Fruit fly (Drosophila melanogaster) whole organism, embryonic: Measurements from ENCODE around the gene GlcAT-P.

Experiments used
- B-H2 ChIP-seq: fragments of 200-800 bp; sonication (Bioruptor generic); optimal IDR thresholded peaks from 2 replicates; lab custom pipeline; 2018; ENCODE audit warnings: missing biosample characterization, mild to moderate bottlenecking, missing genetic modification characterization
- Blimp-1 ChIP-seq: fragments of 200-800 bp; sonication (Bioruptor generic); optimal IDR thresholded peaks from 3 replicates; lab custom pipeline; 2018; ENCODE audit warnings: missing biosample characterization, missing genetic modification characterization, mild to moderate bottlenecking, moderate library complexity, missing genetic modification reagents
- CG10654 ChIP-seq: fragments of 200-800 bp; sonication (Bioruptor generic); optimal IDR thresholded peaks from 2 replicates; lab custom pipeline; 2016; ENCODE audit warnings: missing biosample characterization, missing genetic modification characterization
- CG10979 ChIP-seq: fragments of 200-800 bp; sonication (Bioruptor generic); optimal IDR thresholded peaks from 2 replicates; lab custom pipeline; 2018; ENCODE audit warnings: missing biosample characterization, mild to moderate bottlenecking, missing genetic modification characterization, moderate library complexity
- CG11723 ChIP-seq: fragments of 200-800 bp; sonication (Bioruptor generic); optimal IDR thresholded peaks from 2 replicates; lab custom pipeline; 2017; ENCODE audit warnings: missing biosample characterization, mild to moderate bottlenecking, missing genetic modification characterization
- CG12155 ChIP-seq: fragments of 200-800 bp; sonication (Bioruptor generic); optimal IDR thresholded peaks from 3 replicates; lab custom pipeline; 2016; ENCODE audit warnings: missing biosample characterization, missing genetic modification characterization
- CG12219 ChIP-seq: fragments of 200-800 bp; sonication (Bioruptor generic); optimal IDR thresholded peaks from 3 replicates; lab custom pipeline; 2018; ENCODE audit warnings: missing biosample characterization, mild to moderate bottlenecking, missing genetic modification characterization
- CG13123 ChIP-seq: fragments of 200-800 bp; sonication (Bioruptor generic); optimal IDR thresholded peaks from 2 replicates; lab custom pipeline; 2016; ENCODE audit warnings: missing biosample characterization, missing genetic modification characterization
- CG13775 ChIP-seq: fragments of 200-800 bp; sonication (Bioruptor generic); optimal IDR thresholded peaks from 3 replicates; lab custom pipeline; 2017; ENCODE audit warnings: missing biosample characterization, mild to moderate bottlenecking, missing genetic modification characterization
- CG15011 ChIP-seq: fragments of 200-800 bp; sonication (Bioruptor generic); optimal IDR thresholded peaks from 3 replicates; lab custom pipeline; 2018; ENCODE audit warnings: missing biosample characterization, mild to moderate bottlenecking, missing genetic modification characterization
- CG15479 ChIP-seq: fragments of 200-800 bp; sonication (Bioruptor generic); optimal IDR thresholded peaks from 3 replicates; lab custom pipeline; 2019; ENCODE audit warnings: missing biosample characterization, mild to moderate bottlenecking, missing genetic modification characterization, moderate library complexity
- CG15601 ChIP-seq: fragments of 200-800 bp; sonication (Bioruptor generic); optimal IDR thresholded peaks from 3 replicates; lab custom pipeline; 2019; ENCODE audit warnings: missing biosample characterization, mild to moderate bottlenecking, missing genetic modification characterization, moderate library complexity
- CG16863 ChIP-seq: fragments of 200-800 bp; sonication (Bioruptor generic); optimal IDR thresholded peaks from 3 replicates; lab custom pipeline; 2016; ENCODE audit warnings: missing biosample characterization, missing genetic modification characterization
- CG17186 ChIP-seq: fragments of 200-800 bp; sonication (Bioruptor generic); optimal IDR thresholded peaks from 3 replicates; lab custom pipeline; 2017; ENCODE audit warnings: missing biosample characterization, missing genetic modification reagents, missing genetic modification characterization
- CG18599 ChIP-seq: fragments of 200-800 bp; sonication (Bioruptor generic); optimal IDR thresholded peaks from 3 replicates; lab custom pipeline; 2017; ENCODE audit warnings: missing biosample characterization, missing genetic modification characterization, mild to moderate bottlenecking, moderate library complexity, missing genetic modification reagents
- CG32532 ChIP-seq: fragments of 200-800 bp; sonication (Bioruptor generic); IDR thresholded peaks from 2 replicates; pipeline ENCODE4 v1.3.6; 2022; ENCODE audit warnings: missing biosample characterization, missing genetic modification characterization
- CG3407 ChIP-seq: fragments of 200-800 bp; sonication (Bioruptor generic); optimal IDR thresholded peaks from 2 replicates; lab custom pipeline; 2018; ENCODE audit warnings: missing biosample characterization, mild to moderate bottlenecking, missing genetic modification characterization
- CG3995 ChIP-seq: fragments of 200-800 bp; sonication (Bioruptor generic); optimal IDR thresholded peaks from 3 replicates; lab custom pipeline; 2016; ENCODE audit warnings: missing biosample characterization, missing genetic modification characterization
- CG6854 ChIP-seq: fragments of 200-800 bp; sonication (Bioruptor generic); optimal IDR thresholded peaks from 3 replicates; lab custom pipeline; 2017; ENCODE audit warnings: missing biosample characterization, mild to moderate bottlenecking, missing genetic modification characterization
- CG7745 ChIP-seq: fragments of 200-800 bp; sonication (Bioruptor generic); optimal IDR thresholded peaks from 2 replicates; lab custom pipeline; 2018; ENCODE audit warnings: missing biosample characterization, mild to moderate bottlenecking, missing genetic modification characterization, moderate library complexity
- CG7928 ChIP-seq: fragments of 200-800 bp; sonication (Bioruptor generic); optimal IDR thresholded peaks from 2 replicates; lab custom pipeline; 2017; ENCODE audit warnings: missing biosample characterization, mild to moderate bottlenecking, missing genetic modification characterization
- CG8924 ChIP-seq: fragments of 200-800 bp; optimal IDR thresholded peaks from 3 replicates; lab custom pipeline; 2019; ENCODE audit warnings: missing biosample characterization, mild to moderate bottlenecking, missing genetic modification characterization, moderate library complexity
- CTCF ChIP-seq: fragments of 200-800 bp; sonication (Bioruptor generic); optimal IDR thresholded peaks from 2 replicates; lab custom pipeline; 2017; ENCODE audit warnings: missing biosample characterization, mild to moderate bottlenecking, missing genetic modification characterization, moderate library complexity
- Dip2 ChIP-seq: fragments of 200-800 bp; sonication (Bioruptor generic); IDR thresholded peaks from 2 replicates; pipeline ENCODE4 v1.3.6; 2022; ENCODE audit warnings: missing biosample characterization, missing genetic modification characterization
- Dip3 ChIP-seq: fragments of 200-800 bp; sonication (Bioruptor generic); optimal IDR thresholded peaks from 3 replicates; lab custom pipeline; 2016; ENCODE audit warnings: missing biosample characterization, missing genetic modification characterization
- HLH54F ChIP-seq: fragments of 200-800 bp; sonication (Bioruptor generic); optimal IDR thresholded peaks from 3 replicates; lab custom pipeline; 2016; ENCODE audit warnings: missing biosample characterization, missing genetic modification characterization
- Hand ChIP-seq: fragments of 200-800 bp; sonication (Bioruptor generic); optimal IDR thresholded peaks from 2 replicates; lab custom pipeline; 2017; ENCODE audit warnings: mild to moderate bottlenecking, missing biosample characterization, missing genetic modification reagents, missing genetic modification characterization
- Hr51 ChIP-seq, 2 experiments: fragments of 200-800 bp; sonication (Bioruptor generic); optimal IDR thresholded peaks; 2 replicates in 1 of 2; 3 replicates in 1 of 2; lab custom pipeline; 2016 to 2018; ENCODE audit warnings: missing biosample characterization in 2 of 2, missing genetic modification characterization in 2 of 2, mild to moderate bottlenecking in 1 of 2, moderate library complexity in 1 of 2
- Nf-YC ChIP-seq: fragments of 200-800 bp; optimal IDR thresholded peaks from 3 replicates; lab custom pipeline; 2019; ENCODE audit warnings: missing biosample characterization, mild to moderate bottlenecking, missing genetic modification characterization, moderate library complexity
- Scr ChIP-seq: fragments of 200-800 bp; sonication (Bioruptor generic); IDR thresholded peaks from 2 replicates; pipeline ENCODE4 v1.3.6; 2022; ENCODE audit warnings: missing biosample characterization, missing genetic modification characterization; ENCODE audit not compliant: partially characterized antibody
- Sin3A ChIP-seq: fragments of >200 bp; optimal IDR thresholded peaks from 2 replicates; lab custom pipeline; 2018
- abd-A ChIP-seq: fragments of 200-800 bp; sonication (Bioruptor generic); optimal IDR thresholded peaks from 3 replicates; lab custom pipeline; 2019; ENCODE audit warnings: missing biosample characterization, mild to moderate bottlenecking, missing genetic modification characterization, moderate library complexity
- bsh ChIP-seq, 2 experiments: fragments of 200-800 bp; sonication (Bioruptor generic); optimal IDR thresholded peaks; 2 replicates each; lab custom pipeline; 2017 to 2018; ENCODE audit warnings: mild to moderate bottlenecking in 2 of 2, missing biosample characterization in 2 of 2, missing genetic modification characterization in 2 of 2, moderate library complexity in 1 of 2
- gce ChIP-seq: fragments of 200-800 bp; sonication (Bioruptor generic); IDR thresholded peaks from 3 replicates; pipeline ENCODE4 v1.3.6; 2022; ENCODE audit warnings: missing biosample characterization, missing genetic modification characterization
- grn ChIP-seq: fragments of 200-800 bp; sonication (Bioruptor generic); optimal IDR thresholded peaks from 3 replicates; lab custom pipeline; 2017; ENCODE audit warnings: missing biosample characterization, missing genetic modification characterization
- hb ChIP-seq: fragments of 200-800 bp; sonication (Bioruptor generic); IDR thresholded peaks from 3 replicates; pipeline ENCODE4 v1.3.6; 2022; ENCODE audit warnings: missing biosample characterization, missing genetic modification characterization; ENCODE audit not compliant: partially characterized antibody
- hkb ChIP-seq, 2 experiments: fragments of 200-800 bp in 1 of 2; fragments of >200 bp in 1 of 2; sonication (Bioruptor generic) in 1 of 2; IDR thresholded peaks in 1 of 2; optimal IDR thresholded peaks in 1 of 2; 2 replicates each; pipeline versions ENCODE4 v1.3.6 to Lab custom; 2017 to 2022; ENCODE audit warnings: missing biosample characterization in 1 of 2, missing genetic modification characterization in 1 of 2
- nau ChIP-seq: fragments of 200-800 bp; sonication (Bioruptor generic); optimal IDR thresholded peaks from 3 replicates; lab custom pipeline; 2017; ENCODE audit warnings: missing biosample characterization, mild to moderate bottlenecking, missing genetic modification characterization, missing genetic modification reagents
- otp ChIP-seq: fragments of 200-800 bp; sonication (Bioruptor generic); IDR thresholded peaks from 3 replicates; pipeline ENCODE4, ENCODE4 v1.3.6; 2022; ENCODE audit warnings: missing biosample characterization, missing genetic modification characterization
- pan ChIP-seq, 4 experiments: fragments of >200 bp in 3 of 4; fragments of 200-800 bp in 1 of 4; sonication (Bioruptor generic) in 1 of 4; optimal IDR thresholded peaks in 3 of 4; IDR thresholded peaks in 1 of 4; 2 replicates each; pipeline versions ENCODE4 v1.3.6 to Lab custom; 2017 to 2022; ENCODE audit warnings: missing biosample characterization in 2 of 4, missing genetic modification characterization in 2 of 4, mixed read lengths in 1 of 4
- prd ChIP-seq, 3 experiments: fragments of >200 bp in 2 of 3; fragments of 200-800 bp in 1 of 3; sonication (Bioruptor generic) in 1 of 3; optimal IDR thresholded peaks in 2 of 3; IDR thresholded peaks in 1 of 3; 2 replicates in 2 of 3; 3 replicates in 1 of 3; pipeline versions ENCODE4 v1.3.6 to Lab custom; 2017 to 2022; ENCODE audit warnings: missing biosample characterization in 1 of 3, missing genetic modification characterization in 1 of 3
- repo ChIP-seq: fragments of 200-800 bp; sonication (Bioruptor generic); optimal IDR thresholded peaks from 2 replicates; lab custom pipeline; 2016; ENCODE audit warnings: missing biosample characterization, missing genetic modification characterization
- scrt ChIP-seq: fragments of 200-800 bp; sonication (Bioruptor generic); optimal IDR thresholded peaks from 2 replicates; lab custom pipeline; 2018; ENCODE audit warnings: missing biosample characterization, mild to moderate bottlenecking, missing genetic modification characterization, moderate library complexity
- seq ChIP-seq: fragments of 200-800 bp; sonication (Bioruptor generic); IDR thresholded peaks from 2 replicates; pipeline ENCODE4 v1.3.6; 2022; ENCODE audit warnings: missing biosample characterization, missing genetic modification characterization
- sima ChIP-seq: fragments of 200-800 bp; sonication (Bioruptor generic); optimal IDR thresholded peaks from 2 replicates; lab custom pipeline; 2016; ENCODE audit warnings: missing biosample characterization, missing genetic modification characterization
- sna ChIP-seq: fragments of 200-800 bp; sonication (Bioruptor generic); IDR thresholded peaks from 2 replicates; pipeline ENCODE4 v1.3.6; 2022; ENCODE audit warnings: missing biosample characterization, missing genetic modification characterization; ENCODE audit not compliant: partially characterized antibody
- sob ChIP-seq: fragments of 200-800 bp; sonication (Bioruptor generic); IDR thresholded peaks from 2 replicates; pipeline ENCODE4 v1.3.6; 2022; ENCODE audit warnings: missing biosample characterization, missing genetic modification characterization
- tin ChIP-seq: fragments of 200-800 bp; sonication (Bioruptor generic); optimal IDR thresholded peaks from 3 replicates; lab custom pipeline; 2016; ENCODE audit warnings: missing biosample characterization, missing genetic modification characterization
- zfh2 ChIP-seq: fragments of 200-800 bp; sonication (Bioruptor generic); optimal IDR thresholded peaks from 2 replicates; lab custom pipeline; 2016; ENCODE audit warnings: missing biosample characterization, missing genetic modification characterization

Gene GlcAT-P

DNA sequence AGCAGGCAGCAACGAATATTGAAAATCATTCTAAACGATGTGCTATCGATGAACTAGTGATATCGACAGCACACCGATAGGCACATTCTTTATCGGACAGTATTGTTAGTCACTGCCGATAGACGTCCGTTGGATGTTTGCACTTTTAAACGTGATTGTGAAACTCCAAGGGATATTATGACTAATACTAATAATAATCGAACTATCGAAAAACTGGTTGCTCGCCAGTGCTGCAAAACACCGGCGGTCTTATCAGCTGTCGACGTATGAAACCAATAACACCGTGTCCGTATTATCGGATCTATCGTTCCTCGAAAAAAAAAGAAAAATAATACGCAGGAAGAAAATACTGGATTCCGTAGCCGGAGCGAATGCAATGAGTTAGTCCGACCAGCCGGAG is 13.2 kb upstream of the GlcAT-P start, which contains the start of the genes Ube3a and CG7600 (continued):
- TF ChIP-seq nau (GFP tag; lab: Kevin White, UChicago) (peak; percentile 40), CG15011 (GFP tag; lab: Kevin White, UChicago) (no peak), CG10654 (no peak), Dip3 (GFP tag; lab: Kevin White, UChicago) (peak; percentile 18), CG13123 (GFP tag; lab: Kevin White, UChicago) (no peak), prd (optimal IDR thresholded peaks at IDR 0.05; lab: Kevin White, UChicago) (no peak), prd (GFP tag; IDR thresholded peaks at IDR 0.05; lab: Robert Waterston, UW) (peak; percentile 37; the same call in 2 of the 3 replicates), Blimp-1 (GFP tag; lab: Kevin White, UChicago) (no peak), otp (no peak), tin (GFP tag; lab: Kevin White, UChicago) (peak; percentile 28), zfh2 (GFP tag; lab: Kevin White, UChicago) (peak; percentile 40), CTCF (GFP tag; lab: Kevin White, UChicago) (peak; percentile 13), CG7745 (no peak), pan (optimal IDR thresholded peaks at IDR 0.05; lab: Kevin White, UChicago) (no peak), pan (GFP tag; optimal IDR thresholded peaks at IDR 0.05 in 1 of 2, IDR thresholded peaks at IDR 0.05 in 1 of 2) (no peak), gce (GFP tag; lab: Robert Waterston, UW) (no peak), CG10979 (peak; percentile 14), Scr (GFP tag; lab: Robert Waterston, UW) (peak; percentile 98), scrt (peak; percentile 65), CG12155 (peak; percentile 23), repo (GFP tag; lab: Kevin White, UChicago) (no peak), CG15479 (no peak), abd-A (tag; lab: Kevin White, UChicago) (peak; percentile 94), CG11723 (no peak), CG3407 (no peak), hb (GFP tag; lab: Robert Waterston, UW) (peak; percentile 100), sna (GFP tag; lab: Robert Waterston, UW) (peak; percentile 100), grn (GFP tag; lab: Kevin White, UChicago) (peak; percentile 64), Hand (GFP tag; lab: Kevin White, UChicago) (peak; percentile 28), HLH54F (GFP tag; lab: Kevin White, UChicago) (peak; percentile 24), hkb (optimal IDR thresholded peaks at IDR 0.05; lab: Kevin White, UChicago) (no peak), hkb (GFP tag; IDR thresholded peaks at IDR 0.05; lab: Robert Waterston, UW) (peak; percentile 34; the same call in 1 of the 2 replicates), sob (peak; percentile 68), Hr51 (GFP tag; optimal IDR thresholded peaks at IDR 0.05; lab: Kevin White, UChicago) (peak; percentile 5 to 33), CG32532 (GFP tag; lab: Robert Waterston, UW) (no peak), Sin3A (lab: Kevin White, UChicago) (peak; percentile 71), CG3995 (GFP tag; lab: Kevin White, UChicago) (peak; percentile 95), CG7928 (GFP tag; lab: Kevin White, UChicago) (peak; percentile 5), seq (GFP tag; lab: Robert Waterston, UW) (no peak; the same call in 1 of the 2 replicates), CG8924 (peak; percentile 41), CG18599 (GFP tag; lab: Kevin White, UChicago) (peak; percentile 37), CG12219 (GFP tag; lab: Kevin White, UChicago) (no peak), bsh (GFP tag; optimal IDR thresholded peaks at IDR 0.05; lab: Kevin White, UChicago) (peak in 1 of 2 experiments; percentile 29), CG15601 (peak; percentile 56), CG16863 (GFP tag; lab: Kevin White, UChicago) (no peak), CG13775 (GFP tag; lab: Kevin White, UChicago) (peak; percentile 5), CG17186 (GFP tag; lab: Kevin White, UChicago) (peak; percentile 74), CG6854 (GFP tag; lab: Kevin White, UChicago) (no peak), B-H2 (GFP tag; lab: Kevin White, UChicago) (peak; percentile 90), Nf-YC (tag; lab: Kevin White, UChicago) (peak; percentile 54), sima (GFP tag; lab: Kevin White, UChicago) (no peak), Dip2 (no peak)
